Fruit fly (Drosophila melanogaster): ENCODE data around the gene Dlc90F.
A peak's percentile ranks its signal among the peaks of the same experiment; 100 is the strongest.

The Dlc90F gene

dm6 chr3R:18309910-18310309 lies 10.9 kb downstream of the Dlc90F start:
- TF ChIP-seq CG15710 (tag; optimal IDR thresholded peaks at IDR 0.05), result no peak
- TF ChIP-seq CG14655 (GFP tag; optimal IDR thresholded peaks at IDR 0.05), result no peak
- no peak for TF ChIP-seq CG32121 (GFP tag; IDR thresholded peaks at IDR 0.05)
- no peak for TF ChIP-seq CG8159 (tag; optimal IDR thresholded peaks at IDR 0.05)
- TF ChIP-seq CG4496 (GFP tag; IDR thresholded peaks at IDR 0.05), result 0 out of 3 replicates have a peak, but pooled peaks have one; percentile 7
- no peak for TF ChIP-seq Pif1B (GFP tag; optimal IDR thresholded peaks at IDR 0.05)
- TF ChIP-seq CG12605 (GFP tag; IDR thresholded peaks at IDR 0.05), result no peak
- no peak for TF ChIP-seq fd96Ca (GFP tag; IDR thresholded peaks at IDR 0.05)

DNA sequence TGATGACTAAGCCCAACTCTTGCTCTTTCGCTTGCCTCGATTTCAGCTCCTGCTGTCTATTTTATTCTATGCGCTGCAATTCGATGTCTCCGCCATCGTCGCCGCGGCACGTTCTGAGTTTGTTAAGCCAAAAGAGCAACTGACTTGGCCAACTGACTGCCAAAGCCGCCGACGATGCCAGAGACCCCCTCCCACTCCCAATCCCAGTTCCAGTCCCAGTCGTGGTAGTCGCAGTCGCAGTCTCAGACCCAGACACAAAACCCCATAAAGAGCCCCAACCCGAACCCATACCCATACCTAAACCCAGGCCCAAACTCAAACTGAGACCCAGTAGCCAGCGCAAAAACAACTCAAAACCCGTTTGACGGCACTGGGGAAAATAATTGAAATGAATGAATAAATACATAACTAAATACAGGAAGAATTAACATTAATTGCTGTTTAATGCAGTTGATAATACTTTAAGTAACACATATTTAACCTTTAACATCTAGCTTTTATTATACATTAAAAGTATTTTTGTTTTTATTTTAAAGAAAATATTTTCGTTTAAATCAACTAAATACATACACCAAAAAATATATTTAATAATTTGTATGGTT lies 11.8 kb downstream of the Dlc90F start:
- TF ChIP-seq CG8159 (tag; optimal IDR thresholded peaks at IDR 0.05) (peak; percentile 76), CG12605 (GFP tag; IDR thresholded peaks at IDR 0.05) (0 out of 2 replicates have a peak, but pooled peaks have one; percentile 11), CG15710 (tag; optimal IDR thresholded peaks at IDR 0.05) (peak; percentile 66), CG9948 (tag; optimal IDR thresholded peaks at IDR 0.05) (peak; percentile 64), Pif1B (GFP tag; optimal IDR thresholded peaks at IDR 0.05) (no peak), CG32121 (GFP tag; IDR thresholded peaks at IDR 0.05) (0 out of 2 replicates have a peak, but pooled peaks have one; percentile 15), CG14655 (GFP tag; optimal IDR thresholded peaks at IDR 0.05) (no peak), CG4496 (GFP tag; IDR thresholded peaks at IDR 0.05) (peak; percentile 59; the same call in 2 of the 3 replicates), Ets98B (GFP tag; IDR thresholded peaks at IDR 0.05) (peak; percentile 50), EcR (GFP tag; optimal IDR thresholded peaks at IDR 0.05) (peak; percentile 28), CG13204 (GFP tag; optimal IDR thresholded peaks at IDR 0.05) (peak; percentile 32), CG17806 (tag; optimal IDR thresholded peaks at IDR 0.05) (peak; percentile 2), fd96Ca (GFP tag; IDR thresholded peaks at IDR 0.05) (peak; percentile 57; the same call in 1 of the 3 replicates), rn (GFP tag; IDR thresholded peaks at IDR 0.05) (no peak), D1 (tag; optimal IDR thresholded peaks at IDR 0.05) (peak; percentile 33)

DNA sequence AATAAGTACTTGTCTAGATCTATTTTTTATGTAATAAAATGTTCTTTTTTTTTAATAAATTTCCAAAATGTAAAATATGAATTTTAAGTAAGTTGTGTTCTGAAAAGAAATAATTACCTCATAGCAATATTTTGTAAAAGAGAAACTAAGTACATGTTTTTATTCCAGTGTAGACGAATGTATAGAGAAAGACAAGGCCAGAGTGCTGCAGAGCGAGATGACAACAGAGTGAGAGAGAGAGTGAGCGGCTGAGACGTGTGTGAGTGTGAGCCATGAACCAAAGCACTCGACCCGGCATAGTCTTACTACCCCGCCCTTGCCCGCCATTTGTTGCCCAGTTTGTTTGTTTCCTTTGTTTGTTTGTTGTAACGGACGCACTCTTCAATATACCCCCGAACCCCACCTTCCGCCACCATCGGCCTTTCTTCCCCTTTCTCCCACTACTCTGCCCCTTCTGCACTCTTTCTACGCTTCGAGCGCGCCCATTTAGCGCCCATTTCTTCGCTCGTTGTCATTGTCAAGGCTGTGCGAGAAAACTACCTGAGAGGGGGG lies 12.4 kb downstream of the Dlc90F start:
- peak; percentile 70; the same call in 2 of the 3 replicates for TF ChIP-seq fd96Ca (GFP tag; IDR thresholded peaks at IDR 0.05)
- 0 out of 2 replicates have a peak, but pooled peaks have one; percentile 26 for TF ChIP-seq CG32121 (GFP tag; IDR thresholded peaks at IDR 0.05)
- no peak for TF ChIP-seq CG17806 (tag; optimal IDR thresholded peaks at IDR 0.05)
- TF ChIP-seq D1 (tag; optimal IDR thresholded peaks at IDR 0.05), result no peak
- TF ChIP-seq CG10348 (GFP tag; IDR thresholded peaks at IDR 0.05), result 0 out of 2 replicates have a peak, but pooled peaks have one; percentile 18
- peak; percentile 60 for TF ChIP-seq CG15710 (tag; optimal IDR thresholded peaks at IDR 0.05)
- peak; percentile 49 for TF ChIP-seq CG9948 (tag; optimal IDR thresholded peaks at IDR 0.05)
- TF ChIP-seq CG34367 (tag; optimal IDR thresholded peaks at IDR 0.05), result peak; percentile 8
- peak; percentile 85 for TF ChIP-seq CG13204 (GFP tag; optimal IDR thresholded peaks at IDR 0.05)
- no peak for TF ChIP-seq rn (GFP tag; IDR thresholded peaks at IDR 0.05)
- no peak for TF ChIP-seq Pif1B (GFP tag; optimal IDR thresholded peaks at IDR 0.05)
- TF ChIP-seq gl (tag; optimal IDR thresholded peaks at IDR 0.05), result peak; percentile 42
- peak; percentile 74 for TF ChIP-seq CG8159 (tag; optimal IDR thresholded peaks at IDR 0.05)
- peak; percentile 76 for TF ChIP-seq CG4496 (GFP tag; IDR thresholded peaks at IDR 0.05)
- no peak for TF ChIP-seq Snoo (tag; optimal IDR thresholded peaks at IDR 0.05)
- 0 out of 2 replicates have a peak, but pooled peaks have one; percentile 13 for TF ChIP-seq CG12605 (GFP tag; IDR thresholded peaks at IDR 0.05)
- peak; percentile 84 for TF ChIP-seq EcR (GFP tag; optimal IDR thresholded peaks at IDR 0.05)
- TF ChIP-seq CG14655 (GFP tag; optimal IDR thresholded peaks at IDR 0.05), result peak; percentile 34
- no peak for TF ChIP-seq Pif1A (GFP tag; optimal IDR thresholded peaks at IDR 0.05)
- peak; percentile 13 for TF ChIP-seq CG8301 (tag; optimal IDR thresholded peaks at IDR 0.05)
- peak; percentile 47; the same call in 1 of the 2 replicates for TF ChIP-seq Ets98B (GFP tag; IDR thresholded peaks at IDR 0.05)

DNA sequence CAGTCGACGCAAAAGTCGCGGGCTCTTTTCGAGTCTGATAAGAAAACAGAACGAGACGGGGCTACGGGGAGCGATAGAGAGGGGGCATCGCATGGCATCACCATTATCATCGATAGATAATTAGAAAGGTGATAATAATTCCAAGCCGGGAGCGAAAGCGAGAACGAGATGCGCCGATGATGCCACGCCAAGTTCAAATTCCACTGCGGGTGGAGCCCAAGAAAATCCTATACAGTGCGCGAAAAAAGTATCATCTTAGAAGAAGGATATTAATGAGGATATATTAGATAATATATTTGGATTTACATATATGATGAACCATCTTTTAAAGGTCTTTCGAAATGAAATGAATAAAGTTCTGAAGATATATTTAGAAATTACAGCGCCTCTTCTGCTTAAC lies 13.7 kb downstream of the Dlc90F start:
- TF ChIP-seq D1 (tag; optimal IDR thresholded peaks at IDR 0.05), result no peak
- TF ChIP-seq CG9948 (tag; optimal IDR thresholded peaks at IDR 0.05), result no peak
- TF ChIP-seq Ets98B (GFP tag; IDR thresholded peaks at IDR 0.05), result no peak
- peak; percentile 7 for TF ChIP-seq CG8159 (tag; optimal IDR thresholded peaks at IDR 0.05)
- TF ChIP-seq CG12605 (GFP tag; IDR thresholded peaks at IDR 0.05), result no peak
- no peak for TF ChIP-seq CG17806 (tag; optimal IDR thresholded peaks at IDR 0.05)
- TF ChIP-seq Snoo (tag; optimal IDR thresholded peaks at IDR 0.05), result no peak
- no peak for TF ChIP-seq CG32121 (GFP tag; IDR thresholded peaks at IDR 0.05)
- TF ChIP-seq fd96Ca (GFP tag; IDR thresholded peaks at IDR 0.05), result 0 out of 3 replicates have a peak, but pooled peaks have one; percentile 7
- peak; percentile 24 for TF ChIP-seq Pif1A (GFP tag; optimal IDR thresholded peaks at IDR 0.05)
- no peak for TF ChIP-seq gl (tag; optimal IDR thresholded peaks at IDR 0.05)
- TF ChIP-seq CG14655 (GFP tag; optimal IDR thresholded peaks at IDR 0.05), result peak; percentile 19

dm6 chr3R:18314320-18314719 lies 15.3 kb downstream of the Dlc90F start, which contains the start of gene PKD:
PKD (minus strand) TSS chr3R:18314407.
- TF ChIP-seq CG4496 (GFP tag; IDR thresholded peaks at IDR 0.05) (peak; percentile 77), gl (tag; optimal IDR thresholded peaks at IDR 0.05) (peak; percentile 14), CG12605 (GFP tag; IDR thresholded peaks at IDR 0.05) (peak; percentile 26; the same call in 1 of the 2 replicates), rn (GFP tag; IDR thresholded peaks at IDR 0.05) (no peak), Ets98B (GFP tag; IDR thresholded peaks at IDR 0.05) (peak; percentile 15; the same call in 1 of the 2 replicates)
